Worm (Caenorhabditis elegans) whole organism, mixed stage, embryonic: ENCODE data around the gene F18E2.15.

Experiments used
- bed-3 ChIP-seq: fragments of 200-800 bp; sonication (Bioruptor generic); optimal IDR thresholded peaks from 3 replicates; lab custom pipeline; 2018; ENCODE audit warnings: mild to moderate bottlenecking, missing genetic modification characterization, moderate library complexity, missing compliant biosample characterization
- blmp-1 ChIP-seq: fragments of 150-350 bp; optimal IDR thresholded peaks from 2 replicates; lab custom pipeline; 2014; ENCODE audit warnings: missing biosample characterization, missing genetic modification characterization
- ceh-39 ChIP-seq: fragments of 150-350 bp; optimal IDR thresholded peaks from 2 replicates; lab custom pipeline; 2014; ENCODE audit warnings: missing biosample characterization, missing genetic modification characterization
- ceh-43 ChIP-seq: fragments of 200-800 bp; sonication (Bioruptor generic); optimal IDR thresholded peaks from 2 replicates; lab custom pipeline; 2018; ENCODE audit warnings: mild to moderate bottlenecking, missing genetic modification characterization, moderate library complexity, missing compliant biosample characterization
- ceh-83 ChIP-seq: fragments of 200-800 bp; sonication (Bioruptor generic); optimal IDR thresholded peaks from 2 replicates; lab custom pipeline; 2018; ENCODE audit warnings: mild to moderate bottlenecking, missing genetic modification characterization, missing compliant biosample characterization
- ces-1 ChIP-seq: fragments of 150-350 bp; optimal IDR thresholded peaks from 2 replicates; lab custom pipeline; 2014; ENCODE audit warnings: missing biosample characterization, missing genetic modification reagents, missing genetic modification characterization
- cnd-1 ChIP-seq: fragments of 200-800 bp; sonication (Bioruptor generic); optimal IDR thresholded peaks from 2 replicates; lab custom pipeline; 2018; ENCODE audit warnings: mild to moderate bottlenecking, missing genetic modification characterization, missing compliant biosample characterization
- drap-1 ChIP-seq: fragments of 200-800 bp; sonication (Bioruptor generic); optimal IDR thresholded peaks from 3 replicates; lab custom pipeline; 2018; ENCODE audit warnings: mild to moderate bottlenecking, missing genetic modification characterization, missing compliant biosample characterization
- elt-1 ChIP-seq: sonication (generic microtip); optimal IDR thresholded peaks from 2 replicates; lab custom pipeline; 2017; ENCODE audit warnings: missing genetic modification characterization, mild to moderate bottlenecking, missing compliant biosample characterization, antibody characterized with exemption, moderate library complexity, borderline replicate concordance; ENCODE audit not compliant: insufficient read depth
- elt-3 ChIP-seq: fragments of 150-350 bp; optimal IDR thresholded peaks from 2 replicates; lab custom pipeline; 2014; ENCODE audit warnings: missing biosample characterization, missing genetic modification characterization
- flh-1 ChIP-seq: fragments of 200-800 bp; sonication (Bioruptor generic); optimal IDR thresholded peaks from 2 replicates; lab custom pipeline; 2018; ENCODE audit warnings: mild to moderate bottlenecking, missing genetic modification characterization, moderate library complexity, missing compliant biosample characterization
- ham-2 ChIP-seq: fragments of 200-800 bp; sonication (Bioruptor generic); optimal IDR thresholded peaks from 2 replicates; lab custom pipeline; 2018; ENCODE audit warnings: mild to moderate bottlenecking, missing genetic modification characterization, missing compliant biosample characterization
- lin-13 ChIP-seq: fragments of 150-350 bp; optimal IDR thresholded peaks from 2 replicates; lab custom pipeline; 2014; ENCODE audit warnings: missing biosample characterization, missing genetic modification characterization
- lin-32 ChIP-seq: fragments of 200-800 bp; sonication (Bioruptor generic); optimal IDR thresholded peaks from 2 replicates; lab custom pipeline; 2018; ENCODE audit warnings: mild to moderate bottlenecking, missing genetic modification characterization, missing compliant biosample characterization
- lsy-2 ChIP-seq: fragments of 150-350 bp; optimal IDR thresholded peaks from 2 replicates; lab custom pipeline; 2014; ENCODE audit warnings: missing biosample characterization, missing genetic modification characterization
- mab-5 ChIP-seq: fragments of 150-350 bp; optimal IDR thresholded peaks from 2 replicates; lab custom pipeline; 2014; ENCODE audit warnings: missing biosample characterization, missing genetic modification characterization
- mep-1 ChIP-seq: fragments of 150-350 bp; optimal IDR thresholded peaks from 2 replicates; lab custom pipeline; 2017; ENCODE audit warnings: missing biosample characterization, missing genetic modification reagents, missing genetic modification characterization, inconsistent platforms
- nhr-12 ChIP-seq: fragments of 150-350 bp; optimal IDR thresholded peaks from 2 replicates; lab custom pipeline; 2014; ENCODE audit warnings: missing biosample characterization, missing genetic modification characterization
- nhr-2 ChIP-seq: fragments of 150-350 bp; optimal IDR thresholded peaks from 2 replicates; lab custom pipeline; 2014; ENCODE audit warnings: missing biosample characterization, missing genetic modification characterization
- nhr-237 ChIP-seq: fragments of 150-350 bp; optimal IDR thresholded peaks from 2 replicates; lab custom pipeline; 2014; ENCODE audit warnings: missing biosample characterization, missing genetic modification characterization
- nhr-28 ChIP-seq: fragments of 150-350 bp; optimal IDR thresholded peaks from 2 replicates; lab custom pipeline; 2014; ENCODE audit warnings: missing biosample characterization, missing genetic modification characterization
- nhr-76 ChIP-seq: sonication (generic microtip); optimal IDR thresholded peaks from 2 replicates; lab custom pipeline; 2017; ENCODE audit warnings: missing biosample characterization, missing genetic modification characterization
- sem-2 ChIP-seq: fragments of 200-800 bp; sonication (Bioruptor generic); optimal IDR thresholded peaks from 2 replicates; lab custom pipeline; 2018; ENCODE audit warnings: mild to moderate bottlenecking, missing genetic modification characterization, missing compliant biosample characterization
- snpc-4 ChIP-seq: fragments of 150-350 bp; optimal IDR thresholded peaks from 2 replicates; lab custom pipeline; 2014; ENCODE audit warnings: missing biosample characterization, missing genetic modification characterization
- unc-120 ChIP-seq: sonication (generic microtip); optimal IDR thresholded peaks from 2 replicates; lab custom pipeline; 2017; ENCODE audit warnings: missing genetic modification characterization, missing compliant biosample characterization; ENCODE audit not compliant: poor library complexity, severe bottlenecking
- unc-39 ChIP-seq: fragments of 150-350 bp; optimal IDR thresholded peaks from 2 replicates; lab custom pipeline; 2014; ENCODE audit warnings: missing biosample characterization, missing genetic modification characterization
- unc-62 ChIP-seq: fragments of 150-350 bp; optimal IDR thresholded peaks from 2 replicates; lab custom pipeline; 2014; ENCODE audit warnings: missing biosample characterization, missing genetic modification reagents, missing genetic modification characterization
- zip-8 ChIP-seq: fragments of 150-350 bp; optimal IDR thresholded peaks from 2 replicates; lab custom pipeline; 2014; ENCODE audit warnings: missing biosample characterization, missing genetic modification characterization
- ztf-11 ChIP-seq: fragments of 150-350 bp; optimal IDR thresholded peaks from 2 replicates; lab custom pipeline; 2014; ENCODE audit warnings: missing biosample characterization, missing genetic modification characterization

Gene F18E2.15

ce11 chrV:12760913-12761312, at the start of gene F18E2.15:
TSS of gene F18E2.15 (minus strand) at chrV:12761013.
- TF ChIP-seq elt-1 (tag; lab: Kevin White, UChicago) (no peak), nhr-2 (no peak), unc-39 (tag; lab: Kevin White, UChicago) (no peak), nhr-237 (tag; lab: Kevin White, UChicago) (no peak), unc-62 (no peak)

ce11 chrV:12809876-12810275, 49.1 kb upstream of the F18E2.15 start, which contains the start of gene ZC443.1:
TSS of gene ZC443.1 (minus strand) at chrV:12810080.
- TF ChIP-seq blmp-1 (tag; lab: Kevin White, UChicago) (no peak), ces-1 (GFP tag; lab: Kevin White, UChicago) (no peak), lin-13 (tag; lab: Kevin White, UChicago) (no peak), nhr-12 (tag; lab: Kevin White, UChicago) (no peak), lsy-2 (tag; lab: Kevin White, UChicago) (no peak), nhr-76 (tag; lab: Kevin White, UChicago) (no peak)

ce11 chrV:12806190-12806589, 45.4 kb upstream of the F18E2.15 start, which contains the start of gene ZC443.7:
TSS of gene ZC443.7 (plus strand) at chrV:12806490.
- TF ChIP-seq nhr-76 (tag; lab: Kevin White, UChicago) (no peak), unc-62 (no peak), bed-3 (GFP tag; lab: Kevin White, UChicago) (no peak), blmp-1 (tag; lab: Kevin White, UChicago) (no peak), zip-8 (tag; lab: Kevin White, UChicago) (no peak), elt-1 (tag; lab: Kevin White, UChicago) (no peak), cnd-1 (no peak), nhr-237 (tag; lab: Kevin White, UChicago) (no peak), drap-1 (GFP tag; lab: Kevin White, UChicago) (no peak), ham-2 (GFP tag; lab: Kevin White, UChicago) (no peak), snpc-4 (tag; lab: Kevin White, UChicago) (no peak)

ce11 chrV:12803274-12803673, 42.5 kb upstream of the F18E2.15 start, which contains the start of gene srbc-45:
TSS of gene srbc-45 (plus strand) at chrV:12803574.
- TF ChIP-seq unc-120 (tag; lab: Kevin White, UChicago) (no peak), nhr-237 (tag; lab: Kevin White, UChicago) (no peak), flh-1 (GFP tag; lab: Kevin White, UChicago) (no peak), mep-1 (no peak), zip-8 (tag; lab: Kevin White, UChicago) (no peak), cnd-1 (no peak), unc-39 (tag; lab: Kevin White, UChicago) (no peak), ceh-83 (no peak), drap-1 (GFP tag; lab: Kevin White, UChicago) (no peak), sem-2 (no peak)

ce11 chrV:12800171-12800570, 39.4 kb upstream of the F18E2.15 start, which contains the start of gene ugt-3:
TSS of gene ugt-3 (minus strand) at chrV:12800271.
- TF ChIP-seq nhr-28 (tag; lab: Kevin White, UChicago): no peak
- TF ChIP-seq snpc-4 (tag; lab: Kevin White, UChicago): no peak
- no peak for TF ChIP-seq unc-120 (tag; lab: Kevin White, UChicago)
- no peak for TF ChIP-seq ceh-43
- no peak for TF ChIP-seq ceh-83
- TF ChIP-seq nhr-12 (tag; lab: Kevin White, UChicago): no peak
- no peak for TF ChIP-seq mab-5 (tag; lab: Kevin White, UChicago)
- no peak for TF ChIP-seq elt-3 (tag; lab: Kevin White, UChicago)
- TF ChIP-seq lin-32: no peak
- no peak for TF ChIP-seq unc-62
- no peak for TF ChIP-seq ztf-11 (tag; lab: Kevin White, UChicago)
- TF ChIP-seq, all 35 proteins: peak for 0

- TF ChIP-seq ham-2 (GFP tag; lab: Kevin White, UChicago): no peak
- TF ChIP-seq cnd-1: no peak
- no peak for TF ChIP-seq lsy-2 (tag; lab: Kevin White, UChicago)
- TF ChIP-seq mab-5 (tag; lab: Kevin White, UChicago): no peak
- TF ChIP-seq unc-120 (tag; lab: Kevin White, UChicago): no peak
- TF ChIP-seq flh-1 (GFP tag; lab: Kevin White, UChicago): no peak
- no peak for TF ChIP-seq snpc-4 (tag; lab: Kevin White, UChicago)
- TF ChIP-seq nhr-28 (tag; lab: Kevin White, UChicago): no peak
- no peak for TF ChIP-seq elt-1 (tag; lab: Kevin White, UChicago)
- TF ChIP-seq drap-1 (GFP tag; lab: Kevin White, UChicago): no peak
- no peak for TF ChIP-seq ceh-39 (tag; lab: Kevin White, UChicago)
Observed at ce11 chrV:12797992-12798391, 37.2 kb upstream of the F18E2.15 start, which contains the start of gene ugt-6. TSS of gene ugt-6 (minus strand) at chrV:12798224.
